Fruit fly (Drosophila melanogaster): ENCODE measurements around the gene CG5909.

DNA sequence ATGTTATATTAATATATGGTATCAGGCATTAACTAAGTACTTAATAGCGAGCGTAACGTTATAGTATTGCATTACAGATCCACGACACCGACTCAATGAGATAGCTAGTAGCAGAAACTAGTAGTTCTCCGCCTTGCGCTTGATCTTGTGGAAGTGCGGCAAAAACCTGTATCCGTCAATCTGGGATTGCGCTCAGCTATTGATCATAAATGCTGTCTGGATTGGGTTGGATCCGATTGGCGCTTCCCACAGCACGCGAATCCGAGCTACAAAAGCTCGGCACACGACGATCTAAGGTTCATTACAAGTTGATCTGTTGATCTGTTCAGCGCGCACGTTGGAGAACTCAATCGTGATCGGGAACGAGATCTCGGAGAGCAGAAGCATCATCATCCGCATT, at the start of gene CG5909:
- TF ChIP-seq pad (GFP tag; optimal IDR thresholded peaks at IDR 0.05) (no peak), Hr96 (GFP tag; optimal IDR thresholded peaks at IDR 0.05) (no peak)

Data from whole organism, adult.